Worm (Caenorhabditis elegans) whole organism, L4 larva: Measurements from ENCODE around the gene B0546.5.
A peak's percentile ranks its signal among the peaks of the same experiment; 100 is the strongest.

Experiments used
- ctbp-1 ChIP-seq: fragments of 200-800 bp; sonication (Bioruptor generic); IDR thresholded peaks from 2 replicates; pipeline ENCODE4 v1.3.6; 2022; ENCODE audit warnings: missing genetic modification reagents, missing genetic modification characterization, missing compliant biosample characterization
- egl-27 ChIP-seq: sonication (generic microtip); optimal IDR thresholded peaks from 3 replicates; lab custom pipeline; 2017; ENCODE audit warnings: missing biosample characterization, missing genetic modification reagents, missing genetic modification characterization
- snpc-1.2 ChIP-seq: fragments of 200-800 bp; sonication (Bioruptor generic); IDR thresholded peaks from 2 replicates; pipeline ENCODE4 v1.3.6; 2022; ENCODE audit warnings: missing genetic modification reagents, missing genetic modification characterization, missing compliant biosample characterization
- unc-39 ChIP-seq: sonication (generic microtip); optimal IDR thresholded peaks from 2 replicates; lab custom pipeline; 2017; ENCODE audit warnings: missing biosample characterization, missing genetic modification characterization

The B0546.5 gene

ce11 chrIV:3338176-3338575 is 51.7 kb downstream of the B0546.5 start (continued):
- TF ChIP-seq unc-39: no peak
- TF ChIP-seq egl-27 (tag; lab: Kevin White, UChicago): no peak
- TF ChIP-seq snpc-1.2 (GFP tag; lab: Robert Waterston, UW): 0 out of 2 replicates have a peak, but pooled peaks have one; percentile 26
- TF ChIP-seq ctbp-1 (GFP tag; lab: Robert Waterston, UW): peak; percentile 66
